Fruit fly (Drosophila melanogaster): ENCODE data around the gene dsf.

dm6 chr2L:5982334-5982987 lies 56.7 kb downstream of the dsf start:
- TF ChIP-seq CG8478 (optimal IDR thresholded peaks at IDR 0.05) (no peak), CTCF (optimal IDR thresholded peaks at IDR 0.05) (peak; percentile 17 to 70)
